Worm (Caenorhabditis elegans) whole organism, L3 larva: ENCODE measurements around the gene M04C3.1.

Experiments
- ZK546.5 ChIP-seq: sonication (generic microtip); optimal IDR thresholded peaks from 2 replicates; lab custom pipeline; 2017; ENCODE audit warnings: missing biosample characterization, missing genetic modification characterization
- aly-2 ChIP-seq: fragments of 150-350 bp; optimal IDR thresholded peaks from 2 replicates; lab custom pipeline; 2014; ENCODE audit warnings: missing biosample characterization, missing genetic modification characterization
- ceh-16 ChIP-seq: sonication (generic microtip); optimal IDR thresholded peaks from 2 replicates; lab custom pipeline; 2017; ENCODE audit warnings: missing biosample characterization, missing genetic modification characterization
- ceh-28 ChIP-seq: fragments of 150-350 bp; optimal IDR thresholded peaks from 2 replicates; lab custom pipeline; 2014; ENCODE audit warnings: missing biosample characterization, missing genetic modification reagents, missing genetic modification characterization
- ceh-82 ChIP-seq: fragments of 150-350 bp; optimal IDR thresholded peaks from 2 replicates; lab custom pipeline; 2014; ENCODE audit warnings: missing biosample characterization, missing genetic modification characterization
- daf-12 ChIP-seq: fragments of 150-350 bp; optimal IDR thresholded peaks from 2 replicates; lab custom pipeline; 2014; ENCODE audit warnings: missing biosample characterization, missing genetic modification reagents, missing genetic modification characterization
- egl-27 ChIP-seq: sonication (generic microtip); optimal IDR thresholded peaks from 4 replicates; lab custom pipeline; 2017; ENCODE audit warnings: missing biosample characterization, missing genetic modification reagents, missing genetic modification characterization
- elt-1 ChIP-seq: fragments of 150-350 bp; optimal IDR thresholded peaks from 2 replicates; lab custom pipeline; 2014; ENCODE audit warnings: missing biosample characterization, missing genetic modification characterization
- elt-2 ChIP-seq: sonication (generic microtip); optimal IDR thresholded peaks from 2 replicates; lab custom pipeline; 2016; ENCODE audit warnings: missing genetic modification reagents, mild to moderate bottlenecking, missing genetic modification characterization, missing compliant biosample characterization
- elt-3 ChIP-seq, 3 experiments: fragments of 150-350 bp in 1 of 3; sonication (generic microtip) in 2 of 3; optimal IDR thresholded peaks; 2 replicates in 2 of 3; 4 replicates in 1 of 3; lab custom pipeline; 2014 to 2017; ENCODE audit warnings: missing biosample characterization in 3 of 3, missing genetic modification characterization in 3 of 3
- eor-1 ChIP-seq, 2 experiments: fragments of 150-350 bp; optimal IDR thresholded peaks; 2 replicates each; lab custom pipeline; 2014 to 2018; ENCODE audit warnings: missing biosample characterization in 2 of 2, missing genetic modification characterization in 2 of 2
- fkh-10 ChIP-seq: sonication (generic microtip); optimal IDR thresholded peaks from 2 replicates; lab custom pipeline; 2017; ENCODE audit warnings: missing biosample characterization, missing genetic modification reagents, missing genetic modification characterization
- fkh-2 ChIP-seq: fragments of 150-350 bp; optimal IDR thresholded peaks from 2 replicates; lab custom pipeline; 2014; ENCODE audit warnings: missing biosample characterization, missing genetic modification reagents, missing genetic modification characterization
- fos-1 ChIP-seq: fragments of 150-350 bp; optimal IDR thresholded peaks from 2 replicates; lab custom pipeline; 2014; ENCODE audit warnings: missing biosample characterization, missing genetic modification characterization
- hmg-11 ChIP-seq: sonication (generic microtip); optimal IDR thresholded peaks from 2 replicates; lab custom pipeline; 2016; ENCODE audit warnings: missing genetic modification characterization, missing compliant biosample characterization
- jun-1 ChIP-seq: fragments of 150-350 bp; optimal IDR thresholded peaks from 2 replicates; lab custom pipeline; 2014; ENCODE audit warnings: missing biosample characterization, missing genetic modification reagents, missing genetic modification characterization
- lin-15B ChIP-seq: fragments of 150-350 bp; optimal IDR thresholded peaks from 2 replicates; lab custom pipeline; 2014; ENCODE audit warnings: missing biosample characterization, missing genetic modification characterization
- lin-39 ChIP-seq: fragments of 150-350 bp; optimal IDR thresholded peaks from 2 replicates; lab custom pipeline; 2018; ENCODE audit warnings: missing biosample characterization, missing genetic modification reagents, missing genetic modification characterization
- lsy-12 ChIP-seq: sonication (generic microtip); optimal IDR thresholded peaks from 2 replicates; lab custom pipeline; 2016; ENCODE audit warnings: mild to moderate bottlenecking, missing genetic modification characterization, missing compliant biosample characterization
- nfya-1 ChIP-seq: sonication (generic microtip); optimal IDR thresholded peaks from 2 replicates; lab custom pipeline; 2017; ENCODE audit warnings: missing genetic modification characterization, mild to moderate bottlenecking, missing compliant biosample characterization, antibody characterized with exemption, moderate library complexity; ENCODE audit not compliant: insufficient read depth
- nhr-11 ChIP-seq: fragments of 150-350 bp; optimal IDR thresholded peaks from 2 replicates; lab custom pipeline; 2014; ENCODE audit warnings: missing biosample characterization, missing genetic modification characterization
- nhr-23 ChIP-seq: fragments of 150-350 bp; optimal IDR thresholded peaks from 2 replicates; lab custom pipeline; 2014; ENCODE audit warnings: missing biosample characterization, missing genetic modification reagents, missing genetic modification characterization
- nhr-237 ChIP-seq: fragments of 150-350 bp; optimal IDR thresholded peaks from 2 replicates; lab custom pipeline; 2014; ENCODE audit warnings: missing biosample characterization, missing genetic modification characterization
- nhr-28 ChIP-seq: fragments of 150-350 bp; optimal IDR thresholded peaks from 2 replicates; lab custom pipeline; 2014; ENCODE audit warnings: missing biosample characterization, missing genetic modification characterization
- nhr-43 ChIP-seq: sonication (generic microtip); optimal IDR thresholded peaks from 2 replicates; lab custom pipeline; 2016; ENCODE audit warnings: mild to moderate bottlenecking, missing genetic modification characterization, missing compliant biosample characterization; ENCODE audit not compliant: poor library complexity, severe bottlenecking
- nhr-67 ChIP-seq: fragments of 150-350 bp; optimal IDR thresholded peaks from 2 replicates; lab custom pipeline; 2014; ENCODE audit warnings: missing biosample characterization, missing genetic modification characterization
- nhr-76 ChIP-seq: fragments of 150-350 bp; sonication (generic microtip); optimal IDR thresholded peaks from 5 replicates; lab custom pipeline; 2014; ENCODE audit warnings: missing biosample characterization, missing genetic modification characterization
- pha-4 ChIP-seq: fragments of 150-350 bp; optimal IDR thresholded peaks from 2 replicates; lab custom pipeline; 2014; ENCODE audit warnings: missing biosample characterization, missing genetic modification reagents, missing genetic modification characterization
- pqm-1 ChIP-seq: fragments of 150-350 bp; optimal IDR thresholded peaks from 2 replicates; lab custom pipeline; 2017; ENCODE audit warnings: missing biosample characterization, missing genetic modification characterization, inconsistent platforms
- skn-1 ChIP-seq: fragments of 150-350 bp; optimal IDR thresholded peaks from 2 replicates; lab custom pipeline; 2014; ENCODE audit warnings: missing biosample characterization, missing genetic modification characterization
- snpc-4 ChIP-seq: fragments of 150-350 bp; optimal IDR thresholded peaks from 2 replicates; lab custom pipeline; 2014; ENCODE audit warnings: missing biosample characterization, missing genetic modification characterization
- tbx-2 ChIP-seq: sonication (generic microtip); optimal IDR thresholded peaks from 2 replicates; lab custom pipeline; 2016; ENCODE audit warnings: mild to moderate bottlenecking, missing genetic modification characterization, missing compliant biosample characterization
- unc-39 ChIP-seq: sonication (generic microtip); optimal IDR thresholded peaks from 4 replicates; lab custom pipeline; 2017; ENCODE audit warnings: missing biosample characterization, missing genetic modification characterization
- unc-62 ChIP-seq: fragments of 150-350 bp; sonication (generic microtip); optimal IDR thresholded peaks from 4 replicates; lab custom pipeline; 2014; ENCODE audit warnings: missing biosample characterization, missing genetic modification reagents, missing genetic modification characterization
- ztf-11 ChIP-seq: fragments of 150-350 bp; optimal IDR thresholded peaks from 2 replicates; lab custom pipeline; 2014; ENCODE audit warnings: missing biosample characterization, missing genetic modification characterization

M04C3.1 gene

ce11 chrV:19417836-19418235, 27.6 kb downstream of the M04C3.1 start, which contains the start of gene C25F9.15:
Gene C25F9.15, plus strand, starts transcription at chrV:19418136.
- TF ChIP-seq elt-2 (tag; lab: Kevin White, UChicago) (peak; percentile 42), ceh-16 (tag; lab: Kevin White, UChicago) (no peak)

DNA sequence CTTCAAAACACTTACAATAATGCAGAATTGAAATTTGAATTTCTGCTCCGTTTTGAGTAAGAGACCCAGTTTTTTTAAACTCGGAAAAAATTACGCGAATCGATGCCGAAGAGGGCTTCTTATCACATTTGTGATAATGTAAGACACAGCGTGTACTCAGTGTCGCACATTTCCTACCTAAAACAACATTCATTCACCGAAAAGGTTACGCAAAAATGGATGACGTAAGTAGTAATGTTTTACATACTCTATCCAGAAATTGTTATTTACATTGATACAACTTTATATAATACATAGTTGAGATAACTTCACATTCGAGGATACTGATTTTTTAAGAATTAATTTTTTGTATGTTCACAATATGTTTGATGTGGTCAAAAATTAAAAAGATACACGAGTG, 28.9 kb downstream of the M04C3.1 start, which contains the start of the genes C25F9.4 and C25F9.9:
Gene C25F9.4, minus strand, starts transcription at position 101 of the 400 bp plus-strand sequence.
Gene C25F9.9, plus strand, starts transcription at position 137 of the 400 bp plus-strand sequence.
- TF ChIP-seq ceh-82 (no peak), nhr-67 (tag; lab: Kevin White, UChicago) (no peak), elt-2 (tag; lab: Kevin White, UChicago) (peak; percentile 48)

- no peak for TF ChIP-seq hmg-11 (tag; lab: Kevin White, UChicago)
- TF ChIP-seq unc-39 (tag; lab: Kevin White, UChicago) = no peak
- peak; percentile 64 for TF ChIP-seq jun-1 (tag; lab: Kevin White, UChicago)
- TF ChIP-seq fos-1 (tag; lab: Kevin White, UChicago) = no peak
- no peak for TF ChIP-seq skn-1
- no peak for TF ChIP-seq fkh-10 (GFP tag; lab: Kevin White, UChicago)
- no peak for TF ChIP-seq daf-12 (tag; lab: Kevin White, UChicago)
- TF ChIP-seq nhr-11 (tag; lab: Kevin White, UChicago) = no peak
- no peak for TF ChIP-seq elt-1 (tag; lab: Kevin White, UChicago)
- no peak for TF ChIP-seq lin-15B (tag; lab: Kevin White, UChicago)
- TF ChIP-seq ZK546.5 (tag; lab: Kevin White, UChicago) = no peak
- TF ChIP-seq ceh-16 (tag; lab: Kevin White, UChicago) = no peak
- TF ChIP-seq pha-4 (tag; lab: Kevin White, UChicago) = peak; percentile 28
- no peak for TF ChIP-seq nhr-237 (tag; lab: Kevin White, UChicago)
- TF ChIP-seq ztf-11 = no peak
- peak; percentile 58 for TF ChIP-seq pqm-1 (tag; lab: Kevin White, UChicago)
- no peak for TF ChIP-seq nhr-28
- TF ChIP-seq lsy-12 (tag; lab: Kevin White, UChicago) = no peak
- no peak for TF ChIP-seq elt-3 (tag; optimal IDR thresholded peaks at IDR 0.05; lab: Kevin White, UChicago)
- no peak for TF ChIP-seq nhr-43 (tag; lab: Kevin White, UChicago)
- peak; percentile 81 for TF ChIP-seq elt-2 (tag; lab: Kevin White, UChicago)
- no peak for TF ChIP-seq fkh-2 (tag; lab: Kevin White, UChicago)
These were observed 34.7 kb downstream of the M04C3.1 start, which contains the start of gene C25F9.5 for ce11 chrV:19410663-19411062. Gene C25F9.5, minus strand, starts transcription at chrV:19410857.

- TF ChIP-seq aly-2 (tag; lab: Kevin White, UChicago) (no peak), unc-39 (tag; lab: Kevin White, UChicago) (no peak), unc-62 (no peak), fkh-2 (tag; lab: Kevin White, UChicago) (no peak), pha-4 (tag; lab: Kevin White, UChicago) (peak; percentile 35), ceh-28 (tag; lab: Kevin White, UChicago) (no peak), nhr-23 (no peak), ceh-82 (no peak), egl-27 (tag; lab: Kevin White, UChicago) (no peak), tbx-2 (tag; lab: Kevin White, UChicago) (no peak), nfya-1 (no peak), pqm-1 (tag; lab: Kevin White, UChicago) (peak; percentile 35), eor-1 (tag; optimal IDR thresholded peaks at IDR 0.05; lab: Kevin White, UChicago) (no peak), lin-39 (no peak), nhr-76 (tag; lab: Kevin White, UChicago) (no peak), elt-2 (tag; lab: Kevin White, UChicago) (peak; percentile 60), skn-1 (no peak), fos-1 (tag; lab: Kevin White, UChicago) (no peak), jun-1 (tag; lab: Kevin White, UChicago) (no peak), daf-12 (tag; lab: Kevin White, UChicago) (no peak), snpc-4 (tag; lab: Kevin White, UChicago) (no peak)
These were observed 40.1 kb downstream of the M04C3.1 start, which contains the start of the genes C25F9.6 and C25F9.10 for ce11 chrV:19405276-19405815. Gene C25F9.6, minus strand, starts transcription at chrV:19405326. Gene C25F9.10, plus strand, starts transcription at chrV:19405729.
